Fruit fly (Drosophila melanogaster) whole organism, embryonic: Measurements from ENCODE around the gene CG2224.
A peak's percentile ranks its signal among the peaks of the same experiment; 100 is the strongest.

Source experiments
- Aef1 ChIP-seq: fragments of 200-800 bp; sonication (Bioruptor generic); IDR thresholded peaks from 3 replicates; pipeline ENCODE4 v1.3.6; 2022; ENCODE audit warnings: missing biosample characterization, missing genetic modification characterization
- Antp ChIP-seq: fragments of 200-800 bp; sonication (Bioruptor generic); optimal IDR thresholded peaks from 3 replicates; lab custom pipeline; 2016; ENCODE audit warnings: missing biosample characterization, missing genetic modification characterization
- Atf3 ChIP-seq: fragments of 200-800 bp; sonication (Bioruptor generic); optimal IDR thresholded peaks from 3 replicates; lab custom pipeline; 2016; ENCODE audit warnings: missing biosample characterization, missing genetic modification characterization
- B-H2 ChIP-seq: fragments of 200-800 bp; sonication (Bioruptor generic); optimal IDR thresholded peaks from 2 replicates; lab custom pipeline; 2018; ENCODE audit warnings: missing biosample characterization, mild to moderate bottlenecking, missing genetic modification characterization
- BEAF-32 ChIP-seq: fragments of 200-800 bp; sonication (Bioruptor generic); optimal IDR thresholded peaks from 3 replicates; lab custom pipeline; 2017; ENCODE audit warnings: missing biosample characterization, missing genetic modification characterization, mild to moderate bottlenecking, moderate library complexity, missing genetic modification reagents
- Bgb ChIP-seq: fragments of 200-800 bp; sonication (Bioruptor generic); IDR thresholded peaks from 2 replicates; pipeline ENCODE4 v1.3.6; 2022; ENCODE audit warnings: missing biosample characterization, missing genetic modification characterization; ENCODE audit not compliant: partially characterized antibody
- Bteb2 ChIP-seq: fragments of 200-800 bp; sonication (Bioruptor generic); optimal IDR thresholded peaks from 2 replicates; lab custom pipeline; 2016; ENCODE audit warnings: missing biosample characterization, missing genetic modification characterization
- CG11504 ChIP-seq: fragments of 200-800 bp; sonication (Bioruptor generic); optimal IDR thresholded peaks from 3 replicates; lab custom pipeline; 2019; ENCODE audit warnings: missing biosample characterization, mild to moderate bottlenecking, missing genetic modification characterization, moderate library complexity
- CG13287 ChIP-seq: fragments of 200-800 bp; sonication (Bioruptor generic); IDR thresholded peaks from 2 replicates; pipeline ENCODE4 v1.3.6; 2022; ENCODE audit warnings: missing biosample characterization, missing genetic modification characterization; ENCODE audit not compliant: partially characterized antibody
- CG13424 ChIP-seq: fragments of 200-800 bp; sonication (Bioruptor generic); optimal IDR thresholded peaks from 2 replicates; lab custom pipeline; 2019; ENCODE audit warnings: missing biosample characterization, mild to moderate bottlenecking, missing genetic modification characterization, moderate library complexity
- CG14710 ChIP-seq: fragments of 200-800 bp; sonication (Bioruptor generic); optimal IDR thresholded peaks from 3 replicates; lab custom pipeline; 2019; ENCODE audit warnings: missing biosample characterization, mild to moderate bottlenecking, missing genetic modification characterization, moderate library complexity
- CG16815 ChIP-seq: fragments of 200-800 bp; sonication (Bioruptor generic); optimal IDR thresholded peaks from 3 replicates; lab custom pipeline; 2017; ENCODE audit warnings: missing biosample characterization, mild to moderate bottlenecking, missing genetic modification characterization
- CG17568 ChIP-seq: fragments of 200-800 bp; sonication (Bioruptor generic); optimal IDR thresholded peaks from 2 replicates; lab custom pipeline; 2018; ENCODE audit warnings: missing biosample characterization, mild to moderate bottlenecking, missing genetic modification characterization, moderate library complexity
- CG17912 ChIP-seq: fragments of 200-800 bp; sonication (Bioruptor generic); optimal IDR thresholded peaks from 2 replicates; lab custom pipeline; 2018; ENCODE audit warnings: missing biosample characterization, mild to moderate bottlenecking, missing genetic modification characterization
- CG18764 ChIP-seq: fragments of 200-800 bp; sonication (Bioruptor generic); optimal IDR thresholded peaks from 3 replicates; lab custom pipeline; 2016; ENCODE audit warnings: missing biosample characterization, missing genetic modification characterization
- CG3847 ChIP-seq: fragments of 200-800 bp; sonication (Bioruptor generic); IDR thresholded peaks from 2 replicates; pipeline ENCODE4 v1.3.6; 2022; ENCODE audit warnings: missing biosample characterization, missing genetic modification characterization
- CG43689 ChIP-seq: fragments of 200-800 bp; sonication (Bioruptor generic); IDR thresholded peaks from 2 replicates; pipeline ENCODE4 v1.3.6; 2022; ENCODE audit warnings: missing biosample characterization, missing genetic modification characterization
- CG4730 ChIP-seq: fragments of 200-800 bp; sonication (Bioruptor generic); IDR thresholded peaks from 2 replicates; pipeline ENCODE4 v1.3.6; 2022; ENCODE audit warnings: missing biosample characterization, missing genetic modification characterization
- CG8388 ChIP-seq: fragments of 200-800 bp; sonication (Bioruptor generic); optimal IDR thresholded peaks from 2 replicates; lab custom pipeline; 2019; ENCODE audit warnings: missing biosample characterization, mild to moderate bottlenecking, missing genetic modification characterization, moderate library complexity
- Camta ChIP-seq: fragments of 200-800 bp; sonication (Bioruptor generic); optimal IDR thresholded peaks from 2 replicates; lab custom pipeline; 2016; ENCODE audit warnings: missing biosample characterization, missing genetic modification characterization
- D ChIP-seq, 2 experiments: fragments of 200-800 bp in 1 of 2; fragments of >200 bp in 1 of 2; sonication (Bioruptor generic) in 1 of 2; optimal IDR thresholded peaks; 2 replicates in 1 of 2; 3 replicates in 1 of 2; lab custom pipeline; 2017; ENCODE audit warnings: mild to moderate bottlenecking in 1 of 2, missing biosample characterization in 1 of 2, missing genetic modification characterization in 1 of 2, missing genetic modification reagents in 1 of 2
- Doc3 ChIP-seq: fragments of 200-800 bp; sonication (Bioruptor generic); IDR thresholded peaks from 3 replicates; pipeline ENCODE4 v1.3.6; 2022; ENCODE audit warnings: missing biosample characterization, missing genetic modification characterization; ENCODE audit not compliant: partially characterized antibody
- Fer3 ChIP-seq: fragments of 200-800 bp; sonication (Bioruptor generic); optimal IDR thresholded peaks from 2 replicates; lab custom pipeline; 2018; ENCODE audit warnings: missing biosample characterization, mild to moderate bottlenecking, missing genetic modification characterization, moderate library complexity
- HLH3B ChIP-seq: fragments of 200-800 bp; sonication (Bioruptor generic); IDR thresholded peaks from 2 replicates; pipeline ENCODE4 v1.3.6; 2022; ENCODE audit warnings: missing biosample characterization, missing genetic modification characterization
- Hey ChIP-seq: fragments of 200-800 bp; sonication (Bioruptor generic); optimal IDR thresholded peaks from 3 replicates; lab custom pipeline; 2018; ENCODE audit warnings: missing biosample characterization, mild to moderate bottlenecking, missing genetic modification characterization
- Hmx ChIP-seq: fragments of 200-800 bp; sonication (Bioruptor generic); optimal IDR thresholded peaks from 2 replicates; lab custom pipeline; 2016; ENCODE audit warnings: missing biosample characterization, missing genetic modification characterization
- Hr3 ChIP-seq: fragments of 200-800 bp; sonication (Bioruptor generic); optimal IDR thresholded peaks from 3 replicates; lab custom pipeline; 2016; ENCODE audit warnings: missing biosample characterization, missing genetic modification characterization
- Opbp ChIP-seq: fragments of 200-800 bp; sonication (Bioruptor generic); IDR thresholded peaks from 3 replicates; pipeline ENCODE4 v1.3.6; 2022; ENCODE audit warnings: missing biosample characterization, missing genetic modification characterization; ENCODE audit not compliant: partially characterized antibody
- YL-1 ChIP-seq: fragments of 200-800 bp; sonication (Bioruptor generic); optimal IDR thresholded peaks from 3 replicates; lab custom pipeline; 2017; ENCODE audit warnings: missing biosample characterization, mild to moderate bottlenecking, missing genetic modification characterization
- bigmax ChIP-seq: fragments of 200-800 bp; sonication (Bioruptor generic); optimal IDR thresholded peaks from 2 replicates; lab custom pipeline; 2018; ENCODE audit warnings: missing biosample characterization, mild to moderate bottlenecking, missing genetic modification characterization
- emc ChIP-seq: fragments of 200-800 bp; sonication (Bioruptor generic); optimal IDR thresholded peaks from 2 replicates; lab custom pipeline; 2016; ENCODE audit warnings: missing biosample characterization, missing genetic modification characterization
- en ChIP-seq: fragments of 200-800 bp; sonication (Bioruptor generic); optimal IDR thresholded peaks from 2 replicates; lab custom pipeline; 2016; ENCODE audit warnings: missing biosample characterization, missing genetic modification characterization
- esg ChIP-seq: fragments of 200-800 bp; sonication (Bioruptor generic); conservative IDR thresholded peaks from 2 replicates; pipeline ENCODE4 v1.3.6; 2022; ENCODE audit warnings: missing biosample characterization, missing genetic modification characterization
- gce ChIP-seq: fragments of 200-800 bp; sonication (Bioruptor generic); IDR thresholded peaks from 3 replicates; pipeline ENCODE4 v1.3.6; 2022; ENCODE audit warnings: missing biosample characterization, missing genetic modification characterization
- gsb-n ChIP-seq: fragments of 200-800 bp; sonication (Bioruptor generic); optimal IDR thresholded peaks from 3 replicates; lab custom pipeline; 2018; ENCODE audit warnings: missing biosample characterization, mild to moderate bottlenecking, missing genetic modification characterization
- h ChIP-seq: fragments of >200 bp; optimal IDR thresholded peaks from 2 replicates; lab custom pipeline; 2017
- jing ChIP-seq: fragments of 200-800 bp; sonication (Bioruptor generic); optimal IDR thresholded peaks from 2 replicates; lab custom pipeline; 2018; ENCODE audit warnings: missing biosample characterization, mild to moderate bottlenecking, missing genetic modification characterization
- knrl ChIP-seq: fragments of 200-800 bp; sonication (Bioruptor generic); IDR thresholded peaks from 3 replicates; pipeline ENCODE4 v1.3.6; 2022; ENCODE audit warnings: missing biosample characterization, missing genetic modification characterization; ENCODE audit not compliant: partially characterized antibody
- luna ChIP-seq: fragments of 200-800 bp; sonication (Bioruptor generic); optimal IDR thresholded peaks from 2 replicates; lab custom pipeline; 2016; ENCODE audit warnings: missing biosample characterization, missing genetic modification characterization
- mirr ChIP-seq: fragments of 200-800 bp; sonication (Bioruptor generic); optimal IDR thresholded peaks from 3 replicates; lab custom pipeline; 2018; ENCODE audit warnings: missing biosample characterization, mild to moderate bottlenecking, missing genetic modification characterization
- nerfin-1 ChIP-seq: fragments of 200-800 bp; sonication (Bioruptor generic); optimal IDR thresholded peaks from 3 replicates; lab custom pipeline; 2019; ENCODE audit warnings: missing biosample characterization, mild to moderate bottlenecking, missing genetic modification characterization, moderate library complexity
- oc ChIP-seq: fragments of 200-800 bp; sonication (Bioruptor generic); optimal IDR thresholded peaks from 2 replicates; lab custom pipeline; 2018; ENCODE audit warnings: missing biosample characterization, mild to moderate bottlenecking, missing genetic modification characterization, moderate library complexity
- pros ChIP-seq: fragments of 200-800 bp; sonication (Bioruptor generic); optimal IDR thresholded peaks from 3 replicates; lab custom pipeline; 2019; ENCODE audit warnings: missing biosample characterization, mild to moderate bottlenecking, missing genetic modification characterization, moderate library complexity
- sens ChIP-seq: fragments of 200-800 bp; sonication (Bioruptor generic); peaks from one replicate; lab custom pipeline; 2016; ENCODE audit warnings: missing biosample characterization, missing genetic modification characterization
- z ChIP-seq: fragments of 200-800 bp; sonication (Bioruptor generic); IDR thresholded peaks from 3 replicates; pipeline ENCODE4 v1.3.6; 2022; ENCODE audit warnings: missing biosample characterization, missing genetic modification characterization
- zen2 ChIP-seq: fragments of 200-800 bp; sonication (Bioruptor generic); IDR thresholded peaks from 3 replicates; pipeline ENCODE4 v1.3.6; 2022; ENCODE audit warnings: missing biosample characterization, missing genetic modification characterization; ENCODE audit not compliant: partially characterized antibody

CG2224 gene

dm6 chr3R:30423695-30424094 lies 35.4 kb downstream of the CG2224 start, which contains the start of the genes CG15535 and mRpS18C (continued):
- TF ChIP-seq luna (GFP tag; lab: Kevin White, UChicago): no peak
- no peak for TF ChIP-seq CG3847 (GFP tag; lab: Robert Waterston, UW)
- peak; percentile 72; the same call in 2 of the 3 replicates for TF ChIP-seq knrl (GFP tag; lab: Robert Waterston, UW)
- TF ChIP-seq B-H2: peak; percentile 67
- peak; percentile 27 for TF ChIP-seq CG14710 (tag; lab: Kevin White, UChicago)
- TF ChIP-seq Aef1 (GFP tag; lab: Robert Waterston, UW): no peak
- TF ChIP-seq BEAF-32 (GFP tag; lab: Kevin White, UChicago): peak; percentile 77
- peak; percentile 85 for TF ChIP-seq YL-1
- peak; percentile 83; the same call in 2 of the 3 replicates for TF ChIP-seq Opbp (GFP tag; lab: Robert Waterston, UW)
- TF ChIP-seq esg (GFP tag; lab: Robert Waterston, UW): no peak
- no peak for TF ChIP-seq Bteb2 (GFP tag; lab: Kevin White, UChicago)
- TF ChIP-seq CG18764: no peak

- TF ChIP-seq CG13424 (tag; lab: Kevin White, UChicago) (no peak), CG8388 (GFP tag; lab: Kevin White, UChicago) (no peak), gce (GFP tag; lab: Robert Waterston, UW) (no peak), CG13287 (GFP tag; lab: Robert Waterston, UW) (no peak), Atf3 (no peak), mirr (GFP tag; lab: Kevin White, UChicago) (no peak), CG17568 (no peak), CG11504 (tag; lab: Kevin White, UChicago) (no peak), jing (GFP tag; lab: Kevin White, UChicago) (no peak), CG43689 (GFP tag; lab: Robert Waterston, UW) (no peak), h (lab: Kevin White, UChicago) (no peak), en (no peak), emc (GFP tag; lab: Kevin White, UChicago) (no peak), Antp (GFP tag; lab: Kevin White, UChicago) (no peak), Bgb (GFP tag; lab: Robert Waterston, UW) (no peak), CG17912 (GFP tag; lab: Kevin White, UChicago) (no peak)
Observed at dm6 chr3R:30422871-30423270, 36.2 kb downstream of the CG2224 start, which contains the start of the genes CG2217 and CG42740. CG2217 (minus strand) TSS chr3R:30422971. CG42740 (minus strand) TSS chr3R:30422971.

- TF ChIP-seq Camta (GFP tag; lab: Kevin White, UChicago) (no peak), Fer3 (tag; lab: Kevin White, UChicago) (no peak), CG16815 (GFP tag; lab: Kevin White, UChicago) (no peak), CG4730 (GFP tag; lab: Robert Waterston, UW) (no peak), Hr3 (GFP tag; lab: Kevin White, UChicago) (no peak)
- TF ChIP-seq, all 482 proteins: peak for 0
Observed at dm6 chr3R:30419216-30419615, 39.9 kb downstream of the CG2224 start.

- peak; percentile 52 for TF ChIP-seq gsb-n (tag; lab: Kevin White, UChicago)
- TF ChIP-seq zen2: 0 out of 3 replicates have a peak, but pooled peaks have one; percentile 19
- no peak for TF ChIP-seq HLH3B (GFP tag; lab: Robert Waterston, UW)
- no peak for TF ChIP-seq z (GFP tag; lab: Robert Waterston, UW)
- TF ChIP-seq D (optimal IDR thresholded peaks at IDR 0.05; lab: Kevin White, UChicago): peak; percentile 42
- TF ChIP-seq D (GFP tag; optimal IDR thresholded peaks at IDR 0.05; lab: Kevin White, UChicago): no peak
- peak; percentile 74 for TF ChIP-seq bigmax (GFP tag; lab: Kevin White, UChicago)
- no peak for TF ChIP-seq Hmx (GFP tag; lab: Kevin White, UChicago)
- TF ChIP-seq Hey (tag; lab: Kevin White, UChicago): peak; percentile 93
- TF ChIP-seq nerfin-1 (tag; lab: Kevin White, UChicago): peak; percentile 30
- TF ChIP-seq oc: peak; percentile 69
- peak; percentile 49 for TF ChIP-seq pros (GFP tag; lab: Kevin White, UChicago)
- peak; percentile 35 for TF ChIP-seq sens (GFP tag; lab: Kevin White, UChicago)
- no peak for TF ChIP-seq Doc3 (GFP tag; lab: Robert Waterston, UW)
Observed at dm6 chr3R:30416765-30417274, 42.3 kb downstream of the CG2224 start.
